Fruit fly (Drosophila melanogaster): ENCODE measurements around the gene CG33710.

DNA sequence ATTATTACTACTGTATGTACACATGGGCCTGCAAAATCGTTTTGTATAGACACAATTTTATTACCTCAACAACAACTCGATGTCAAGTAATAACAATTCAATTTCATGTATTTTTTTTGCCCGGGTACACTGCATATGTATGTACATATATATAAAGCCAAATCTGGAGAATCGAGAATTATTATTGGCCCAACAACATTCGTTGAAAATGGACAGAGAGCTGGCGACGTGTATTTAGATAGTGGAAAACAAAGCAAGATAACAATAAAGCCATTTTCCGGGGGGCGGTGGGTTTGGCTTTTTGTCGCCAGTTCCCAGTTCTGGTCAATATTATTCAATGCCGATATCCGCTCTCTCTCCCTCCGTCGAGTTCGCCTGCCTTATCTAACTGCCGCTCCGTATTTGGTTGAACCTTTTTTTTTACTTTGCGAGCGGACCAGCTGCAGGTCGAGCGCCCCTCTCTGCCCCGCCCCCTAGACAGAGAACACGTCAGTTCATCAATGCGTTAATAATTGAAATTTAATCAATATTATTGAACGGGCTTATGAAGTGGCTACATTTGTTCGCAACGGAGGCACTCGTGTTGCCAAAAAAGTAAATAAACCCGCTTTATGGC is 22.8 kb downstream of the CG33710 start:
- TF ChIP-seq wdn (GFP tag; IDR thresholded peaks at IDR 0.05) = no peak
- TF ChIP-seq CG2116 (GFP tag; optimal IDR thresholded peaks at IDR 0.05) = no peak

All from whole organism, embryonic.